Worm (Caenorhabditis elegans) whole organism, L2 larva: ENCODE measurements around the gene adk-1.

Experiments
- C34F6.9 ChIP-seq: fragments of 150-350 bp; optimal IDR thresholded peaks from 2 replicates; lab custom pipeline; 2014; ENCODE audit warnings: missing biosample characterization, missing genetic modification characterization
- R02D3.7 ChIP-seq: fragments of 150-350 bp; optimal IDR thresholded peaks from 2 replicates; lab custom pipeline; 2014; ENCODE audit warnings: missing biosample characterization, missing genetic modification characterization
- ZK546.5 ChIP-seq: sonication (generic microtip); optimal IDR thresholded peaks from 2 replicates; lab custom pipeline; 2017; ENCODE audit warnings: missing biosample characterization, missing genetic modification characterization
- alr-1 ChIP-seq: fragments of 150-350 bp; optimal IDR thresholded peaks from 2 replicates; lab custom pipeline; 2014; ENCODE audit warnings: missing biosample characterization, missing genetic modification characterization
- aly-2 ChIP-seq: fragments of 150-350 bp; optimal IDR thresholded peaks from 2 replicates; lab custom pipeline; 2014; ENCODE audit warnings: missing biosample characterization, missing genetic modification characterization
- blmp-1 ChIP-seq: sonication (generic microtip); optimal IDR thresholded peaks from 2 replicates; lab custom pipeline; 2017; ENCODE audit warnings: missing genetic modification characterization, mild to moderate bottlenecking, missing compliant biosample characterization, antibody characterized with exemption, moderate library complexity; ENCODE audit not compliant: insufficient read depth
- ceh-16 ChIP-seq: fragments of 150-350 bp; optimal IDR thresholded peaks from 2 replicates; lab custom pipeline; 2014; ENCODE audit warnings: missing biosample characterization, missing genetic modification characterization
- crh-2 ChIP-seq: sonication (generic microtip); optimal IDR thresholded peaks from 2 replicates; lab custom pipeline; 2017; ENCODE audit warnings: missing biosample characterization, missing genetic modification characterization
- dmd-4 ChIP-seq: sonication (generic microtip); optimal IDR thresholded peaks from 2 replicates; lab custom pipeline; 2017; ENCODE audit warnings: missing biosample characterization, missing genetic modification characterization
- elt-1 ChIP-seq: fragments of 150-350 bp; optimal IDR thresholded peaks from 2 replicates; lab custom pipeline; 2014; ENCODE audit warnings: missing biosample characterization, missing genetic modification characterization
- elt-3 ChIP-seq: sonication (generic microtip); optimal IDR thresholded peaks from 2 replicates; lab custom pipeline; 2017; ENCODE audit warnings: missing biosample characterization, missing genetic modification characterization
- fos-1 ChIP-seq: fragments of 150-350 bp; optimal IDR thresholded peaks from 2 replicates; lab custom pipeline; 2014; ENCODE audit warnings: missing biosample characterization, missing genetic modification characterization
- gmeb-1 ChIP-seq: fragments of 150-350 bp; optimal IDR thresholded peaks from 2 replicates; lab custom pipeline; 2014; ENCODE audit warnings: missing biosample characterization, missing genetic modification characterization
- lin-11 ChIP-seq: fragments of 150-350 bp; sonication (generic microtip); optimal IDR thresholded peaks from 2 replicates; lab custom pipeline; 2014; ENCODE audit warnings: missing biosample characterization, missing genetic modification characterization, inconsistent platforms, mixed read lengths
- lin-13 ChIP-seq: fragments of 150-350 bp; optimal IDR thresholded peaks from 2 replicates; lab custom pipeline; 2014; ENCODE audit warnings: missing biosample characterization, missing genetic modification reagents, missing genetic modification characterization
- lsy-2 ChIP-seq, 2 experiments: fragments of 150-350 bp in 1 of 2; sonication (generic microtip) in 1 of 2; optimal IDR thresholded peaks; 2 replicates each; lab custom pipeline; 2014 to 2017; ENCODE audit warnings: missing biosample characterization in 2 of 2, missing genetic modification characterization in 2 of 2
- mab-5 ChIP-seq: fragments of 150-350 bp; optimal IDR thresholded peaks from 2 replicates; lab custom pipeline; 2014; ENCODE audit warnings: missing biosample characterization, missing genetic modification characterization
- mdl-1 ChIP-seq, 2 experiments: fragments of 150-350 bp in 1 of 2; sonication (generic microtip) in 1 of 2; optimal IDR thresholded peaks; 2 replicates each; lab custom pipeline; 2017; ENCODE audit warnings: missing biosample characterization in 2 of 2, missing genetic modification characterization in 2 of 2
- nhr-11 ChIP-seq: fragments of 150-350 bp; optimal IDR thresholded peaks from 2 replicates; lab custom pipeline; 2014; ENCODE audit warnings: missing biosample characterization, missing genetic modification characterization
- nhr-129 ChIP-seq: fragments of 150-350 bp; optimal IDR thresholded peaks from 2 replicates; lab custom pipeline; 2014; ENCODE audit warnings: missing biosample characterization, missing genetic modification characterization
- nhr-21 ChIP-seq: fragments of 150-350 bp; optimal IDR thresholded peaks from 2 replicates; lab custom pipeline; 2014; ENCODE audit warnings: missing biosample characterization, missing genetic modification characterization
- nhr-23 ChIP-seq: fragments of 150-350 bp; optimal IDR thresholded peaks from 2 replicates; lab custom pipeline; 2014; ENCODE audit warnings: missing biosample characterization, missing genetic modification reagents, missing genetic modification characterization
- nhr-25 ChIP-seq: fragments of 150-350 bp; sonication (generic microtip); optimal IDR thresholded peaks from 3 replicates; lab custom pipeline; 2014; ENCODE audit warnings: missing biosample characterization, missing genetic modification characterization
- nhr-77 ChIP-seq: fragments of 150-350 bp; optimal IDR thresholded peaks from 2 replicates; lab custom pipeline; 2014; ENCODE audit warnings: missing biosample characterization, missing genetic modification characterization
- peb-1 ChIP-seq: fragments of 150-350 bp; optimal IDR thresholded peaks from 2 replicates; lab custom pipeline; 2014; ENCODE audit warnings: missing biosample characterization, missing genetic modification characterization
- sem-4 ChIP-seq: fragments of 150-350 bp; optimal IDR thresholded peaks from 2 replicates; lab custom pipeline; 2014; ENCODE audit warnings: missing biosample characterization, missing genetic modification reagents, missing genetic modification characterization
- sma-3 ChIP-seq: sonication (generic microtip); optimal IDR thresholded peaks from 2 replicates; lab custom pipeline; 2016; ENCODE audit warnings: missing genetic modification reagents, missing genetic modification characterization, missing compliant biosample characterization
- sma-9 ChIP-seq, 2 experiments: fragments of 150-350 bp in 1 of 2; sonication (generic microtip) in 1 of 2; optimal IDR thresholded peaks; 2 replicates each; lab custom pipeline; 2014 to 2016; ENCODE audit warnings: missing genetic modification characterization in 2 of 2, mild to moderate bottlenecking in 1 of 2, missing biosample characterization in 1 of 2, missing compliant biosample characterization in 1 of 2, missing genetic modification reagents in 1 of 2, moderate library complexity in 1 of 2
- snpc-4 ChIP-seq: fragments of 150-350 bp; optimal IDR thresholded peaks from 2 replicates; lab custom pipeline; 2014; ENCODE audit warnings: missing biosample characterization, missing genetic modification characterization
- unc-55 ChIP-seq: fragments of 150-350 bp; sonication (generic microtip); optimal IDR thresholded peaks from 3 replicates; lab custom pipeline; 2014; ENCODE audit warnings: missing biosample characterization, missing genetic modification reagents, missing genetic modification characterization
- ztf-1 ChIP-seq: fragments of 200-800 bp; sonication (Bioruptor generic); conservative IDR thresholded peaks from 2 replicates; pipeline ENCODE4 v1.3.6; 2022; ENCODE audit warnings: missing genetic modification characterization, missing compliant biosample characterization
- ztf-4 ChIP-seq: fragments of 150-350 bp; optimal IDR thresholded peaks from 2 replicates; lab custom pipeline; 2014; ENCODE audit warnings: missing biosample characterization, missing genetic modification characterization

The adk-1 gene

DNA sequence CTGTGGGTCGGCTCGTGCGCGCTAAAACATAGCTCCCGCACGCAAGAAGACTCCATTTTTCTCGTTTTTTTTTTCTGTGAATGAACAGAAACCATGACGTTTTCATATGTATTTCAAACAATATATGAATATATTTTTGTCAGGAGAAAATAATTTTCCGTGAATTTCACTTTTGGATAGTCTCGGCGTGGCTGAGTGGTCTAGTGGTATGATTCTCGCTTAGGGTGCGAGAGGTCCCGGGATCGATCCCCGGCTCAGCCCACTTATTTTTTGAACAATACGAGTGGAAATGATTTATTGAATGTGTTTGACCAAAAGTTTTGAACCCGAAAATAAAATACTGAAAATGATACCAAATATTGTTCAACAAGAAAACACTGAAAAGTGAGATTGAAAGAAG, 20.7 kb upstream of the adk-1 start:
- no peak for TF ChIP-seq aly-2 (tag; lab: Kevin White, UChicago)
- TF ChIP-seq ZK546.5 (tag; lab: Kevin White, UChicago) = no peak
- TF ChIP-seq mab-5 (tag; lab: Kevin White, UChicago) = no peak
- no peak for TF ChIP-seq alr-1 (tag; lab: Kevin White, UChicago)
- TF ChIP-seq sem-4 = no peak
- TF ChIP-seq dmd-4 (tag; lab: Kevin White, UChicago) = no peak
- TF ChIP-seq elt-3 = no peak
- no peak for TF ChIP-seq ztf-1 (GFP tag; lab: Robert Waterston, UW)

- no peak for TF ChIP-seq nhr-129 (tag; lab: Kevin White, UChicago)
- no peak for TF ChIP-seq crh-2 (tag; lab: Kevin White, UChicago)
- no peak for TF ChIP-seq sma-9 (GFP tag; optimal IDR thresholded peaks at IDR 0.05; lab: Kevin White, UChicago)
- no peak for TF ChIP-seq sma-9 (tag; optimal IDR thresholded peaks at IDR 0.05; lab: Kevin White, UChicago)
- no peak for TF ChIP-seq R02D3.7 (tag; lab: Kevin White, UChicago)
- no peak for TF ChIP-seq sma-3 (GFP tag; lab: Kevin White, UChicago)
- TF ChIP-seq C34F6.9 (tag; lab: Kevin White, UChicago) = no peak
- no peak for TF ChIP-seq peb-1
- no peak for TF ChIP-seq ztf-4 (tag; lab: Kevin White, UChicago)
- TF ChIP-seq nhr-23 (tag; lab: Kevin White, UChicago) = no peak
- TF ChIP-seq unc-55 (GFP tag; lab: Kevin White, UChicago) = no peak
- TF ChIP-seq aly-2 (tag; lab: Kevin White, UChicago) = no peak
- no peak for TF ChIP-seq lin-13 (GFP tag; lab: Kevin White, UChicago)
- no peak for TF ChIP-seq nhr-21
- no peak for TF ChIP-seq elt-3
- TF ChIP-seq lsy-2 (tag; optimal IDR thresholded peaks at IDR 0.05; lab: Kevin White, UChicago) = no peak
- no peak for TF ChIP-seq ztf-1 (GFP tag; lab: Robert Waterston, UW)
- TF ChIP-seq snpc-4 (tag; lab: Kevin White, UChicago) = no peak
- TF ChIP-seq gmeb-1 = no peak
- TF ChIP-seq, all 48 proteins: peak for 0
Observed at ce11 chrIV:11230069-11230468, 19.4 kb upstream of the adk-1 start, which contains the start of gene best-7. TSS of gene best-7 (minus strand) at chrIV:11230307.

- TF ChIP-seq ceh-16 (tag; lab: Kevin White, UChicago) (no peak), nhr-21 (no peak), nhr-77 (tag; lab: Kevin White, UChicago) (no peak), elt-3 (no peak), ztf-4 (tag; lab: Kevin White, UChicago) (no peak), mdl-1 (tag; optimal IDR thresholded peaks at IDR 0.05; lab: Kevin White, UChicago) (no peak), elt-1 (tag; lab: Kevin White, UChicago) (no peak), lin-11 (no peak), blmp-1 (tag; lab: Kevin White, UChicago) (no peak), nhr-129 (tag; lab: Kevin White, UChicago) (no peak), lsy-2 (tag; optimal IDR thresholded peaks at IDR 0.05; lab: Kevin White, UChicago) (no peak), sma-9 (GFP tag; optimal IDR thresholded peaks at IDR 0.05; lab: Kevin White, UChicago) (no peak), sma-9 (tag; optimal IDR thresholded peaks at IDR 0.05; lab: Kevin White, UChicago) (no peak), ztf-1 (GFP tag; lab: Robert Waterston, UW) (no peak), ZK546.5 (tag; lab: Kevin White, UChicago) (no peak)
- TF ChIP-seq, all 48 proteins: peak for 0
Observed at ce11 chrIV:11229013-11229412, 18.4 kb upstream of the adk-1 start.

ce11 chrIV:11226545-11226944, 15.9 kb upstream of the adk-1 start:
- TF ChIP-seq fos-1 (tag; lab: Kevin White, UChicago) (no peak), nhr-25 (tag; lab: Kevin White, UChicago) (peak; percentile 53), ceh-16 (tag; lab: Kevin White, UChicago) (no peak)

- TF ChIP-seq unc-55 (GFP tag; lab: Kevin White, UChicago) (no peak), alr-1 (tag; lab: Kevin White, UChicago) (no peak), nhr-11 (tag; lab: Kevin White, UChicago) (no peak), blmp-1 (tag; lab: Kevin White, UChicago) (peak; percentile 22), elt-3 (no peak)
- TF ChIP-seq, all 48 proteins: peak for 1
Observed at ce11 chrIV:11225206-11225605, 14.6 kb upstream of the adk-1 start, which contains the start of gene col-125. TSS of gene col-125 (plus strand) at chrIV:11225506.
